Worm (Caenorhabditis elegans) whole organism, young adult: ENCODE data around the gene srbc-31.
A peak's percentile ranks its signal among the peaks of the same experiment; 100 is the strongest.

Experiments used
- B0035.1 ChIP-seq: sonication (generic microtip); optimal IDR thresholded peaks from 2 replicates; lab custom pipeline; 2016; ENCODE audit warnings: missing genetic modification characterization, mild to moderate bottlenecking, missing compliant biosample characterization, missing genotype, missing genetic modification reagents
- B0261.1 ChIP-seq: sonication (generic microtip); optimal IDR thresholded peaks from 2 replicates; lab custom pipeline; 2016; ENCODE audit warnings: mild to moderate bottlenecking, missing genetic modification characterization, moderate library complexity, missing compliant biosample characterization
- C06A6.2 ChIP-seq: fragments of 200-800 bp; sonication (Bioruptor generic); conservative IDR thresholded peaks from 2 replicates; pipeline ENCODE4 v1.3.6; 2022; ENCODE audit warnings: missing genetic modification characterization, missing compliant biosample characterization
- D2030.7 ChIP-seq: fragments of 200-800 bp; sonication (Bioruptor generic); IDR thresholded peaks from 2 replicates; pipeline ENCODE4 v1.3.6; 2022; ENCODE audit warnings: missing genetic modification reagents, missing genetic modification characterization, missing compliant biosample characterization
- F33H1.4 ChIP-seq: fragments of 200-800 bp; sonication (Bioruptor generic); IDR thresholded peaks from 2 replicates; pipeline ENCODE4 v1.3.6; 2022; ENCODE audit warnings: missing genetic modification reagents, missing genetic modification characterization, missing compliant biosample characterization
- F37B4.10 ChIP-seq: fragments of 200-800 bp; sonication (Bioruptor generic); IDR thresholded peaks from 2 replicates; pipeline ENCODE4 v1.3.6; 2022; ENCODE audit warnings: missing genetic modification characterization, missing compliant biosample characterization
- F39B2.1 ChIP-seq: fragments of 200-800 bp; sonication (Bioruptor generic); IDR thresholded peaks from 2 replicates; pipeline ENCODE4 v1.3.6; 2022; ENCODE audit warnings: missing genetic modification reagents, missing genetic modification characterization, missing compliant biosample characterization
- F57A8.1 ChIP-seq: fragments of 200-800 bp; sonication (Bioruptor generic); optimal IDR thresholded peaks from 2 replicates; lab custom pipeline; 2018; ENCODE audit warnings: mild to moderate bottlenecking, missing genetic modification characterization, moderate library complexity, missing compliant biosample characterization
- K12H6.12 ChIP-seq: fragments of 200-800 bp; sonication (Bioruptor generic); optimal IDR thresholded peaks from 2 replicates; lab custom pipeline; 2018; ENCODE audit warnings: mild to moderate bottlenecking, missing genetic modification characterization, missing compliant biosample characterization
- T26A5.8 ChIP-seq: sonication (generic microtip); optimal IDR thresholded peaks from 2 replicates; lab custom pipeline; 2016; ENCODE audit warnings: missing genetic modification characterization, missing compliant biosample characterization
- Y79H2A.3 ChIP-seq: fragments of 200-800 bp; sonication (Bioruptor generic); conservative IDR thresholded peaks from 2 replicates; pipeline ENCODE4 v1.3.6; 2022; ENCODE audit warnings: missing genetic modification reagents, missing genetic modification characterization, missing compliant biosample characterization
- ama-1 ChIP-seq, 3 experiments: fragments of 150-350 bp in 1 of 3; sonication (generic microtip) in 2 of 3; optimal IDR thresholded peaks; 2 replicates each; lab custom pipeline; 2014 to 2018; ENCODE audit warnings: missing biosample characterization in 2 of 3, missing genetic modification characterization in 2 of 3, missing genetic modification reagents in 2 of 3
- aptf-2 ChIP-seq: fragments of 200-800 bp; sonication (Bioruptor generic); conservative IDR thresholded peaks from 2 replicates; pipeline ENCODE4 v1.3.6; 2022; ENCODE audit warnings: missing genetic modification reagents, missing genetic modification characterization, missing compliant biosample characterization
- attf-6 ChIP-seq: fragments of 200-800 bp; sonication (Bioruptor generic); IDR thresholded peaks from 2 replicates; pipeline ENCODE4 v1.3.6; 2022; ENCODE audit warnings: missing genetic modification reagents, missing genetic modification characterization, missing compliant biosample characterization
- cebp-1 ChIP-seq, 2 experiments: fragments of 200-800 bp in 1 of 2; sonication (Bioruptor generic) in 1 of 2; sonication (generic microtip) in 1 of 2; IDR thresholded peaks in 1 of 2; optimal IDR thresholded peaks in 1 of 2; 2 replicates each; pipeline versions ENCODE4 v1.3.6 to Lab custom; 2017 to 2022; ENCODE audit warnings: missing compliant biosample characterization in 2 of 2, missing genetic modification characterization in 2 of 2, mild to moderate bottlenecking in 1 of 2, missing genetic modification reagents in 1 of 2, moderate library complexity in 1 of 2
- ceh-100 ChIP-seq: fragments of 200-800 bp; sonication (Bioruptor generic); IDR thresholded peaks from 2 replicates; pipeline ENCODE4 v1.3.6; 2022; ENCODE audit warnings: missing genetic modification reagents, missing genetic modification characterization, missing compliant biosample characterization
- ceh-40 ChIP-seq: fragments of 200-800 bp; sonication (Bioruptor generic); IDR thresholded peaks from 2 replicates; pipeline ENCODE4 v1.3.6; 2022; ENCODE audit warnings: missing genetic modification characterization, missing compliant biosample characterization
- die-1 ChIP-seq: sonication (generic microtip); optimal IDR thresholded peaks from 2 replicates; lab custom pipeline; 2016; ENCODE audit warnings: missing genotype, mild to moderate bottlenecking, missing genetic modification characterization, missing compliant biosample characterization
- dox-1 ChIP-seq: fragments of 200-800 bp; sonication (Bioruptor generic); IDR thresholded peaks from 2 replicates; pipeline ENCODE4 v1.3.6; 2022; ENCODE audit warnings: missing genetic modification reagents, missing genetic modification characterization, missing compliant biosample characterization
- dpff-1 ChIP-seq: sonication (generic microtip); optimal IDR thresholded peaks from 2 replicates; lab custom pipeline; 2017; ENCODE audit warnings: mild to moderate bottlenecking, missing genetic modification characterization, missing compliant biosample characterization
- ekl-4 ChIP-seq: fragments of 200-800 bp; sonication (Bioruptor generic); IDR thresholded peaks from 2 replicates; pipeline ENCODE4 v1.3.6; 2022; ENCODE audit warnings: missing genetic modification reagents, missing genetic modification characterization, missing compliant biosample characterization
- him-1 ChIP-seq: sonication (generic microtip); optimal IDR thresholded peaks from 2 replicates; lab custom pipeline; 2016; ENCODE audit warnings: missing genotype, missing genetic modification reagents, missing genetic modification characterization, missing compliant biosample characterization
- hmg-1.2 ChIP-seq: fragments of 200-800 bp; sonication (Bioruptor generic); IDR thresholded peaks from 2 replicates; pipeline ENCODE4 v1.3.6; 2022; ENCODE audit warnings: missing genetic modification reagents, missing genetic modification characterization, missing compliant biosample characterization
- hmg-20 ChIP-seq: fragments of 200-800 bp; sonication (Bioruptor generic); IDR thresholded peaks from 2 replicates; pipeline ENCODE4 v1.3.6; 2022; ENCODE audit warnings: missing genetic modification reagents, missing genetic modification characterization, missing compliant biosample characterization
- hrde-1 ChIP-seq: sonication (generic microtip); optimal IDR thresholded peaks from 2 replicates; lab custom pipeline; 2016; ENCODE audit warnings: missing genetic modification characterization, mild to moderate bottlenecking, missing compliant biosample characterization, moderate library complexity, missing genotype, missing genetic modification reagents, borderline replicate concordance
- lin-26 ChIP-seq: fragments of 200-800 bp; sonication (Bioruptor generic); IDR thresholded peaks from 2 replicates; pipeline ENCODE4 v1.3.6; 2022; ENCODE audit warnings: missing genetic modification reagents, missing genetic modification characterization, missing compliant biosample characterization
- lin-35 ChIP-seq, 3 experiments: fragments of 150-350 bp in 2 of 3; sonication (generic microtip) in 1 of 3; optimal IDR thresholded peaks; 2 replicates each; lab custom pipeline; 2014 to 2018; ENCODE audit warnings: missing biosample characterization in 3 of 3, missing genetic modification characterization in 3 of 3, missing genetic modification reagents in 3 of 3
- madf-10 ChIP-seq: sonication (generic microtip); optimal IDR thresholded peaks from 2 replicates; lab custom pipeline; 2016; ENCODE audit warnings: mild to moderate bottlenecking, missing genetic modification characterization, missing compliant biosample characterization
- madf-6 ChIP-seq: fragments of 200-800 bp; sonication (Bioruptor generic); IDR thresholded peaks from 2 replicates; pipeline ENCODE4 v1.3.6; 2022; ENCODE audit warnings: missing genetic modification reagents, missing genetic modification characterization, missing compliant biosample characterization
- mxl-1 ChIP-seq: sonication (generic microtip); optimal IDR thresholded peaks from 2 replicates; lab custom pipeline; 2016; ENCODE audit warnings: missing genetic modification characterization, missing compliant biosample characterization
- nfyb-1 ChIP-seq: fragments of 200-800 bp; sonication (Bioruptor generic); IDR thresholded peaks from 2 replicates; pipeline ENCODE4 v1.3.6; 2022; ENCODE audit warnings: missing genetic modification reagents, missing genetic modification characterization, missing compliant biosample characterization
- sea-2 ChIP-seq: fragments of 200-800 bp; sonication (Bioruptor generic); IDR thresholded peaks from 2 replicates; pipeline ENCODE4 v1.3.6; 2022; ENCODE audit warnings: missing genetic modification characterization, missing compliant biosample characterization
- unc-130 ChIP-seq: sonication (generic microtip); optimal IDR thresholded peaks from 2 replicates; lab custom pipeline; 2016; ENCODE audit warnings: missing genetic modification reagents, missing genetic modification characterization, missing compliant biosample characterization
- ztf-22 ChIP-seq: fragments of 200-800 bp; sonication (Bioruptor generic); optimal IDR thresholded peaks from 2 replicates; lab custom pipeline; 2018; ENCODE audit warnings: mild to moderate bottlenecking, missing genetic modification characterization, moderate library complexity, missing compliant biosample characterization
- ztf-25 ChIP-seq: fragments of 200-800 bp; sonication (Bioruptor generic); IDR thresholded peaks from 2 replicates; pipeline ENCODE4 v1.3.6; 2022; ENCODE audit warnings: missing genetic modification reagents, missing genetic modification characterization, missing compliant biosample characterization
- ztf-28 ChIP-seq: fragments of 200-800 bp; sonication (Bioruptor generic); IDR thresholded peaks from 2 replicates; pipeline ENCODE4 v1.3.6; 2022; ENCODE audit warnings: missing genetic modification reagents, missing genetic modification characterization, missing compliant biosample characterization

The srbc-31 gene

DNA sequence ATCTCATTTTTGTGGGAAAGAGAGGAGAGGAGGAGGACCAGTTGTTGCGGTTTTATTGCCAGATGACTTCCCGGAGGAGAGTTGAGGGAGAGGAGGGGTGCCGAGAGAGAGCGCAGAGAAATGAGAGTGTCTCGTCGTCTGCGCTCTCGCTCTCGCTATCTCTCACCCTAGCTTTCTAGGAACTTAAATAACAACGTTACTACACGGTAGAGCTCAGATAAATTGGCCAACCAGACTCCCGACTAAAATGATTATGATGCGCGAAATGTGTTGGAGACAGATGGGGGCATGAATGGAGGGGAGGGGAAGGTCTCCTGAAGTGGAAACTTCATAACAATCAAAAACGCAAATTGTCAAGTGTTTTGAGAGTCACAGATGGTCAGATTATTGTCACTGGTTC lies 22.8 kb downstream of the srbc-31 start:
- TF ChIP-seq F33H1.4 (GFP tag; lab: Robert Waterston, UW) (no peak), die-1 (tag; lab: Kevin White, UChicago) (no peak), ztf-28 (GFP tag; lab: Robert Waterston, UW) (no peak), unc-130 (GFP tag; lab: Kevin White, UChicago) (no peak), hmg-1.2 (no peak), ztf-22 (no peak), ztf-25 (GFP tag; lab: Robert Waterston, UW) (no peak)

DNA sequence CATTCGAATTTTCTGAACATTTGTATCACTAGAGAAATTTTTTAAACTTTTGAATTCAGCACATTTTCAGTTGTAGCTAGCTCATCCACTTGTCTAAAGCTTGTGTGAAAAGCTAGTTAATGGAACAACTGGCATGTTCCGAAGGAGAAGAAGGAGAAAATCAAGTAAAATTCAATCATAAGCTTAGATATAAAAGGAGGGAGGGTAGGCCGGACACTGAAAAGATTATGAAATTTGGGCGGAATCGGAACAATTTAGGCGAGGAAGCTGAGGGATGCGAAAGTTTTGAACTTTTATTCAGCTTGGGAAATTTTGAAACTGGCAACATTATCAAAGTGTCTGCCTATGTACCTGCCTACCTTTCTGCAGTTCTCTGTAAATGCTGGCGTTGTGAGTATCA lies 24.9 kb downstream of the srbc-31 start:
- no peak for TF ChIP-seq Y79H2A.3 (GFP tag; lab: Robert Waterston, UW)
- no peak for TF ChIP-seq ama-1 (optimal IDR thresholded peaks at IDR 0.05; lab: Kevin White, UChicago)
- TF ChIP-seq ama-1 (GFP tag; optimal IDR thresholded peaks at IDR 0.05; lab: Kevin White, UChicago): no peak

DNA sequence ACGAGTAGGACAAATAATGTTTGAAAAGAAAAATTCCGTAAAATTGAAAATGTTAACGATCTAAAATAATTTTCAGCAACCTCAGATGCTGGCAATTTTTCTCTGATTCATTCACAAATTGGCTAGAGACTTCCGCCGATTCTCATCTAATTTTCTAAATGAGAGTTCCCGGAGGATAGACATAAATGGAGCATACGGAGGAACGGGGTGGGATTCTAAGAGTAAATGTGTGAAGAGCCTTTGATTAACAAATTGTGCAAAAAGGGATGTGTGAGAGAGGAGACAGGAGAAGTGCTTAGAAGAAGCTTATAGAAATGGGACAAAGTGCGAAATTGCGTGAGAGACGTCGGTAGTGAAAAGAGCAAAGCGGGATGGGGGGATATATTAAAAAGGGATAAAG lies 25.8 kb downstream of the srbc-31 start:
- TF ChIP-seq hrde-1: no peak
- TF ChIP-seq B0261.1 (tag; lab: Kevin White, UChicago): no peak
- TF ChIP-seq K12H6.12 (tag; lab: Kevin White, UChicago): no peak

DNA sequence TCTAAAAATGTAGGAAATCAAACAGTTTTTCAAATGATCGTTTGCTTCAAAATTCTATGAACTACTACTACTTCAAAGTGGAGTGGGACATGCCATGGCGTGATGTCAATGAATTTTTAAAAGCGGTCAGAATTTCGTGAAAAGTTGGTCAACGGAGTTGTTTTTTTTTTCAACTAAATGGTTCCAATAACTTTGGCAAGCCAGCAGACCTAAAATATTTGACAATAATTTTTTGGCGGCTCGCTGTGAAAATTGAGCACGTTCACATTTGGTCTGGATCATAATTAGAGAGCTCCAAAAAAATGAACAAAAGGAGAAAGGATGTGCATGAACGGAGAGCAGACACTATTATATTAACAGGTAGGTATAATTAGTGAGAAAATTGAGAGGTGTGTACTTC lies 27.0 kb downstream of the srbc-31 start:
- TF ChIP-seq sea-2 (GFP tag; lab: Robert Waterston, UW) (no peak), unc-130 (GFP tag; lab: Kevin White, UChicago) (no peak)

DNA sequence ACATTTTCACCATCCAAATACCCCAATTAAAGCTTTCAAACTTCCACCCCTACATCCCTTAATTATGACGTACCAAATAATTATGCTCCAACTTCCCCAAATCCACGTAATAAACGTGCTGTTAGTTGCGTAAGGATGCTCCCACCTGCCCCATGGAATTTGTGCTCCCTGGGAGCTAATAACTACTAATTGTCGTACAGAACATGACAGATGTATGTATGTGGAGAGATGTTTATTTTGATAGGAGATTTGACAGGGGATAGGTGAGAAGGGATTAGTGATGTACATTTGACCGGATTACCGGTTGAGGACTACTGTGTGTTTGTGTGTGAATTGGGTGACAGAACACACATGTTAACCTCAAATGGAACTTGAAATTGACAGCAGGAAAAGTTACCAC lies 27.6 kb downstream of the srbc-31 start:
- no peak for TF ChIP-seq B0035.1

DNA sequence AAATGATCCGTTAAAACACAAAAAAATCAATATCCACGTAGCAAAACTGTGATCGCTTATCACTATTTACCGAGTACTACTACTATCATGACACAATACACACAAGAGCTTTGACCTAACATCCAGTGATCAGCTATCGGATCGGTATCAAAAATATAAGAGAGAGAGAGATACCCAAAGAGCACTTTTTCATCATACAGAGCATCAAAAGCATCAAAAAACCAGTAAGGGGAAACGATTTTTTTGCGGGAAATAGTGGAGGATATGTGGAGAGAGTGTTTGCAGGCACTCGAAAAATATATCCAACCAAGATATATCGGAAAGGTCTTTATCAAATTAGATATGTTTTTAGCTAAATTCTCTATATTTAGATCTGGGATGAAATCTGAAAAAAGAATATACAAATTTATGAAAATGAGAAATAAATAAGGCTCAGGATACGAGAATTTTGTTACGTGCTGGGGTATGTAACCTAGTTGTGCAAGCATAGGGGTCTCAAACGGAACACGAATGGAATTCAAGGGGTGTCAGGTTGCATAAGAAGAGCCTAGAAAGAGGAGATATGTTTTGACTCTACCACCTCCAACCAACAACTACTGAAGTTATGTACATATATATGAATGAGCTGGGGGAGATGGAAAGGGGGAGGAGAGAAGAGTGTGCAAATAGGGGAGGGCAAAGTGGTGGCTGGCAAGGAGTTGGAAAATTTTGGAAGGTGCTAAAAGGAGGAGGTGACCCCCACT lies 32.1 kb downstream of the srbc-31 start:
- no peak for TF ChIP-seq D2030.7 (GFP tag; lab: Robert Waterston, UW)
- 0 out of 2 replicates have a peak, but pooled peaks have one; percentile 45 for TF ChIP-seq lin-26

DNA sequence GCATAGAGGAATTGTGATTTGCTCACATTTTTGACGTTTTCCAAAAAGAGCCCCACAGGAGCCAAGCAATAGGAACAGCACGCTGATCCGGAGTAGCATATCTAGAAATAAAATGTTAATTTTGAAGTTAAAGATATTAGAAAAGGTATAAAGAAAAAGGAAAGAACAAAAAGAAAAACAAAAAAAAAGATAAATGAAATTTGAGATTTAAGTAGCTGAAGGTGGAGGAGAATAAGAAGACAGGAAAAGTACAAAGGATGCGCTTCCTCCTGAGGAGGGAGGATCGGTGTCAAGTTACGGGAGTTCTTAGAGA lies 32.7 kb downstream of the srbc-31 start, which contains the start of gene cfz-2:
cfz-2 (minus strand) TSS at position 101 of the 313 bp plus-strand sequence.
- TF ChIP-seq hmg-20 (GFP tag; lab: Robert Waterston, UW) (no peak), him-1 (tag; lab: Kevin White, UChicago) (no peak), dpff-1 (tag; lab: Kevin White, UChicago) (no peak), F39B2.1 (GFP tag; lab: Robert Waterston, UW) (no peak), unc-130 (GFP tag; lab: Kevin White, UChicago) (no peak), ekl-4 (GFP tag; lab: Robert Waterston, UW) (no peak), ceh-100 (no peak), ceh-40 (GFP tag; lab: Robert Waterston, UW) (no peak), F33H1.4 (GFP tag; lab: Robert Waterston, UW) (no peak), cebp-1 (GFP tag; IDR thresholded peaks at IDR 0.05; lab: Robert Waterston, UW) (no peak), cebp-1 (tag; optimal IDR thresholded peaks at IDR 0.05; lab: Kevin White, UChicago) (no peak), mxl-1 (no peak)

DNA sequence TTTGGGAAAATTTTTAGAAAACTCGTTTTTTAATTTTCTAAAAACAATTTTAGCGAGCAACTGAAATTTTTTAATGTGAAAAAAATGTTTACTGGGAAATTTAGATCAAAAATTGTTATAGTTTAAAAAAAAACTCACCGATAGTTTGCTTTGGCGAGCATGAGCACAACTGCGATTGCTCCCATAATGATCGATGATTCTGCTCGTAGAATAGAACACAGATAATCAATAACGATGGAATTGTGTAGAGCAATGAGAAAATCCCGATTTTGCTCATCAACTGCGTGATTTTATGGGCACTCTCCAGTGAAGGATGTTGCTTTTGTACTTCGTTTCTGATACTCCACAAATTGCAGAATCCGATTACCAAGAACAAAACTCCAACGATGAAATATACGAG lies 34.8 kb downstream of the srbc-31 start:
- TF ChIP-seq F37B4.10 (GFP tag; lab: Robert Waterston, UW): no peak
- TF ChIP-seq T26A5.8: no peak
- no peak for TF ChIP-seq madf-6 (GFP tag; lab: Robert Waterston, UW)
- no peak for TF ChIP-seq aptf-2 (GFP tag; lab: Robert Waterston, UW)
- TF ChIP-seq lin-35 (GFP tag; optimal IDR thresholded peaks at IDR 0.05; lab: Kevin White, UChicago): no peak
- TF ChIP-seq F57A8.1 (GFP tag; lab: Kevin White, UChicago): no peak
- no peak for TF ChIP-seq die-1 (tag; lab: Kevin White, UChicago)
- TF ChIP-seq dox-1 (GFP tag; lab: Robert Waterston, UW): no peak
- TF ChIP-seq C06A6.2 (GFP tag; lab: Robert Waterston, UW): no peak
- no peak for TF ChIP-seq madf-10 (tag; lab: Kevin White, UChicago)
- no peak for TF ChIP-seq nfyb-1
- TF ChIP-seq lin-26: no peak
- TF ChIP-seq attf-6 (GFP tag; lab: Robert Waterston, UW): no peak
- TF ChIP-seq hrde-1: no peak
